Fruit fly (Drosophila melanogaster): ENCODE results near the gene CG14110.

Gene CG14110

DNA sequence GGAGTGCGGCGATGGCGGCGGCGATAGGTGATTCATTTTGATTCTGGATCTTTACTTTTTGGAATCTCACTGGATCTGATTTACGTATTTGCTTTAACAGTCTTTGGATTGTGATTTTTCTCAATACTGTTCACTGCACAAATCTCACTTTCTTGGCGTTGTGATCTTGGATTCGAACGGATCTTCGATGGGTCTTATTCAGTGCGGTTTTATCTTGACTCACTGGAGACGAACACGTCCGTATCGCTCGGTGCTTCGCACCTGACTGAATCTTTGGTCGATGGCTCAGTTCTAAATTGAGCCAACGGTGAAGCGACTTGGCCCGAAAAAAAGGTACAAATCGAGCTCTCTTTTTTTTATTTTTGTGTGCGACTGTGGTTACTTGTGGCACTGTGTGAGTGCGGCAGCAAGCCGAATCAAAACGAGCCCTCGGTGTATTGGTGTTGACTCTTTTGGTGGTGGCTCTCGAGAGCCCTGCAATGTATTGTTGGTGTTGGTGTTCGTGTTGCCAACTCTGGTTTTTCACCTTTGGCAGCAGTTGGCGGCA lies 16.4 kb downstream of the CG14110 start, which contains the start of gene sens (continued):
- no peak for TF ChIP-seq OdsH (GFP tag; optimal IDR thresholded peaks at IDR 0.05)
- no peak for TF ChIP-seq CG15336 (GFP tag; IDR thresholded peaks at IDR 0.05)
- TF ChIP-seq esn (GFP tag; optimal IDR thresholded peaks at IDR 0.05): peak; percentile 35
- TF ChIP-seq CG3032 (tag; optimal IDR thresholded peaks at IDR 0.05): no peak
- TF ChIP-seq Sox14 (GFP tag; optimal IDR thresholded peaks at IDR 0.05): no peak

- TF ChIP-seq svp (GFP tag) (peak; percentile 21), lz (GFP tag; optimal IDR thresholded peaks at IDR 0.05) (no peak), pdm3 (GFP tag; optimal IDR thresholded peaks at IDR 0.05) (no peak), CG3919 (GFP tag; optimal IDR thresholded peaks at IDR 0.05) (peak; percentile 8), CG11294 (GFP tag; IDR thresholded peaks at IDR 0.05) (no peak), CG3032 (tag; optimal IDR thresholded peaks at IDR 0.05) (no peak), CG16779 (tag; optimal IDR thresholded peaks at IDR 0.05) (no peak), CG7368 (GFP tag; optimal IDR thresholded peaks at IDR 0.05) (no peak), CG10631 (GFP tag; optimal IDR thresholded peaks at IDR 0.05) (peak; percentile 5), vri (GFP tag; optimal IDR thresholded peaks at IDR 0.05) (no peak), ss (GFP tag; optimal IDR thresholded peaks at IDR 0.05) (no peak), acj6 (GFP tag; optimal IDR thresholded peaks at IDR 0.05) (no peak), esn (GFP tag; optimal IDR thresholded peaks at IDR 0.05) (peak; percentile 39), net (GFP tag; optimal IDR thresholded peaks at IDR 0.05) (no peak), CG31627 (GFP tag; optimal IDR thresholded peaks at IDR 0.05) (no peak), dsx (GFP tag; optimal IDR thresholded peaks at IDR 0.05; ENCODE audit: poor library complexity, severe bottlenecking) (no peak), Sox102F (GFP tag; optimal IDR thresholded peaks at IDR 0.05) (no peak), Eip78C (GFP tag) (peak; percentile 68), CG8319 (GFP tag; optimal IDR thresholded peaks at IDR 0.05) (no peak), Blimp-1 (GFP tag; optimal IDR thresholded peaks at IDR 0.05) (no peak), fkh (GFP tag; optimal IDR thresholded peaks at IDR 0.05) (no peak), CG6163 (GFP tag; IDR thresholded peaks at IDR 0.05) (no peak), topi (GFP tag; optimal IDR thresholded peaks at IDR 0.05) (peak; percentile 20), Sox14 (GFP tag; optimal IDR thresholded peaks at IDR 0.05) (no peak), Sox15 (GFP tag; optimal IDR thresholded peaks at IDR 0.05) (no peak), CG15336 (GFP tag; IDR thresholded peaks at IDR 0.05) (no peak), Eip75B (GFP tag; optimal IDR thresholded peaks at IDR 0.05) (no peak), Smox (GFP tag; optimal IDR thresholded peaks at IDR 0.05) (no peak), CG32006 (GFP tag; optimal IDR thresholded peaks at IDR 0.05) (no peak), eg (GFP tag; IDR thresholded peaks at IDR 0.05) (no peak), Met (GFP tag; optimal IDR thresholded peaks at IDR 0.05) (peak; percentile 8), salr (GFP tag; optimal IDR thresholded peaks at IDR 0.05) (no peak)
These were observed 18.7 kb downstream of the CG14110 start for dm6 chr3L:13403141-13403867.

DNA sequence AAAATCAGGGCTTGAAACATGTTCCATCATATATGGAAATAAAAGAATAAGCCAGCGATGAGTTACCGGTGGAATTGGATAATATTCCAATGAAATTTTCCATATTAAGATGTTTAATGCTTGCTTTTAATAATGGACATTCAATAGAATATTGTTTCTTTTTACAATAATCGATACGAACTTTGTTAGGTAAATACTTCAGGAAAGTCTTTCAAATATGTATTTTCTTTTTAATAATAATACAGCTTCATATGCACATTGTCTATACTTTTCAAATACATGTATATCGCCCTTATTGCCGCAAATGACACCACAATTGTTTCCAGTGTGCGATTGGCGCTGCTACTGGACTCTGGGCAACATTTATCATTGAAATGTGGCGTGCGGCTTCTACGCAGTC lies 22.3 kb downstream of the CG14110 start:
- TF ChIP-seq fd85E (GFP tag; optimal IDR thresholded peaks at IDR 0.05): no peak
- TF ChIP-seq CG6808 (GFP tag; optimal IDR thresholded peaks at IDR 0.05): peak; percentile 62
- TF ChIP-seq CG11762 (GFP tag; optimal IDR thresholded peaks at IDR 0.05; ENCODE audit: insufficient read depth): peak; percentile 25
- TF ChIP-seq achi (GFP tag; optimal IDR thresholded peaks at IDR 0.05): peak; percentile 50
- TF ChIP-seq CG16779 (tag; optimal IDR thresholded peaks at IDR 0.05): no peak
- no peak for TF ChIP-seq dac (GFP tag; optimal IDR thresholded peaks at IDR 0.05)
- peak; percentile 14 for TF ChIP-seq lz (GFP tag; optimal IDR thresholded peaks at IDR 0.05)
- TF ChIP-seq Blimp-1 (GFP tag; optimal IDR thresholded peaks at IDR 0.05): no peak
- TF ChIP-seq CG34406 (GFP tag; optimal IDR thresholded peaks at IDR 0.05): peak; percentile 54
- TF ChIP-seq CG32006 (GFP tag; optimal IDR thresholded peaks at IDR 0.05): peak; percentile 49
- TF ChIP-seq Sox15 (GFP tag; optimal IDR thresholded peaks at IDR 0.05): peak; percentile 42
- peak; percentile 48 for TF ChIP-seq CG8632 (GFP tag; optimal IDR thresholded peaks at IDR 0.05)
- peak; percentile 77 for TF ChIP-seq svp (GFP tag)
- peak; percentile 34 for TF ChIP-seq Hr4 (GFP tag; optimal IDR thresholded peaks at IDR 0.05)
- TF ChIP-seq CG3919 (GFP tag; optimal IDR thresholded peaks at IDR 0.05): peak; percentile 68
- TF ChIP-seq CG7368 (GFP tag; optimal IDR thresholded peaks at IDR 0.05): no peak
- peak; percentile 54 for TF ChIP-seq Eip75B (GFP tag; optimal IDR thresholded peaks at IDR 0.05)
- TF ChIP-seq Eip78C (GFP tag): peak; percentile 84
- peak; percentile 73 for TF ChIP-seq esn (GFP tag; optimal IDR thresholded peaks at IDR 0.05)
- peak; percentile 17 for TF ChIP-seq CG11902 (GFP tag; optimal IDR thresholded peaks at IDR 0.05)
- TF ChIP-seq CG3032 (tag; optimal IDR thresholded peaks at IDR 0.05): peak; percentile 58
- peak; percentile 49 for TF ChIP-seq Sox14 (GFP tag; optimal IDR thresholded peaks at IDR 0.05)
- peak; percentile 52 for TF ChIP-seq pdm3 (GFP tag; optimal IDR thresholded peaks at IDR 0.05)
- no peak for TF ChIP-seq CG15336 (GFP tag; IDR thresholded peaks at IDR 0.05)
- TF ChIP-seq CG6163 (GFP tag; IDR thresholded peaks at IDR 0.05): 0 out of 3 replicates have a peak, but pooled peaks have one; percentile 43
- peak; percentile 52 for TF ChIP-seq CG6792 (GFP tag; optimal IDR thresholded peaks at IDR 0.05)
- TF ChIP-seq Hr38 (GFP tag; optimal IDR thresholded peaks at IDR 0.05): no peak
- peak; percentile 34 to 42 for TF ChIP-seq ss (GFP tag; optimal IDR thresholded peaks at IDR 0.05)
- TF ChIP-seq OdsH (GFP tag; optimal IDR thresholded peaks at IDR 0.05): peak; percentile 51
